Fruit fly (Drosophila melanogaster) whole organism, embryonic: ENCODE results near the gene CG11085.

Source experiments
- CG10209 ChIP-seq: fragments of 200-800 bp; sonication (Bioruptor generic); optimal IDR thresholded peaks from 3 replicates; lab custom pipeline; 2017; ENCODE audit warnings: missing biosample characterization, mild to moderate bottlenecking, missing genetic modification characterization, missing genetic modification reagents
- CG11085 ChIP-seq: fragments of 200-800 bp; sonication (Bioruptor generic); IDR thresholded peaks from 2 replicates; pipeline ENCODE4 v1.3.6; 2022; ENCODE audit warnings: missing biosample characterization, missing genetic modification characterization
- CG11093 ChIP-seq: fragments of 200-800 bp; sonication (Bioruptor generic); IDR thresholded peaks from 3 replicates; pipeline ENCODE4 v1.3.6; 2022; ENCODE audit warnings: missing biosample characterization, missing genetic modification characterization
- CG12155 ChIP-seq: fragments of 200-800 bp; sonication (Bioruptor generic); optimal IDR thresholded peaks from 3 replicates; lab custom pipeline; 2016; ENCODE audit warnings: missing biosample characterization, missing genetic modification characterization
- CG13894 ChIP-seq: fragments of 200-800 bp; sonication (Bioruptor generic); optimal IDR thresholded peaks from 3 replicates; lab custom pipeline; 2018; ENCODE audit warnings: missing biosample characterization, mild to moderate bottlenecking, missing genetic modification characterization, moderate library complexity
- CG14014 ChIP-seq: fragments of 200-800 bp; sonication (Bioruptor generic); IDR thresholded peaks from 2 replicates; pipeline ENCODE4 v1.3.6; 2022; ENCODE audit warnings: missing biosample characterization, missing genetic modification characterization
- CG1832 ChIP-seq: fragments of 200-800 bp; sonication (Bioruptor generic); optimal IDR thresholded peaks from 2 replicates; lab custom pipeline; 2017; ENCODE audit warnings: missing biosample characterization, mild to moderate bottlenecking, missing genetic modification characterization, inconsistent platforms
- CG18599 ChIP-seq: fragments of 200-800 bp; sonication (Bioruptor generic); optimal IDR thresholded peaks from 3 replicates; lab custom pipeline; 2017; ENCODE audit warnings: missing biosample characterization, missing genetic modification characterization, mild to moderate bottlenecking, moderate library complexity, missing genetic modification reagents
- CG30020 ChIP-seq: fragments of 200-800 bp; optimal IDR thresholded peaks from 2 replicates; lab custom pipeline; 2019; ENCODE audit warnings: missing biosample characterization, mild to moderate bottlenecking, missing genetic modification characterization, moderate library complexity
- CG4328 ChIP-seq: fragments of 200-800 bp; sonication (Bioruptor generic); optimal IDR thresholded peaks from 3 replicates; lab custom pipeline; 2017; ENCODE audit warnings: missing biosample characterization, missing genetic modification reagents, missing genetic modification characterization
- CG4404 ChIP-seq: fragments of 200-800 bp; sonication (Bioruptor generic); IDR thresholded peaks from 2 replicates; pipeline ENCODE4 v1.3.6; 2022; ENCODE audit warnings: missing biosample characterization, missing genetic modification characterization
- CG4707 ChIP-seq: fragments of 200-800 bp; sonication (Bioruptor generic); optimal IDR thresholded peaks from 2 replicates; lab custom pipeline; 2018; ENCODE audit warnings: missing biosample characterization, mild to moderate bottlenecking, missing genetic modification characterization, moderate library complexity
- CG6813 ChIP-seq: fragments of 200-800 bp; sonication (Bioruptor generic); optimal IDR thresholded peaks from 2 replicates; lab custom pipeline; 2017; ENCODE audit warnings: missing biosample characterization, missing genetic modification characterization, mild to moderate bottlenecking, moderate library complexity, missing genetic modification reagents
- CG9797 ChIP-seq: fragments of 200-800 bp; sonication (Bioruptor generic); optimal IDR thresholded peaks from 3 replicates; lab custom pipeline; 2018; ENCODE audit warnings: missing biosample characterization, mild to moderate bottlenecking, missing genetic modification characterization
- CG9932 ChIP-seq: fragments of 200-800 bp; sonication (Bioruptor generic); IDR thresholded peaks from 2 replicates; pipeline ENCODE4 v1.3.6; 2022; ENCODE audit warnings: missing biosample characterization, missing genetic modification characterization
- D19A ChIP-seq: fragments of 200-800 bp; optimal IDR thresholded peaks from 3 replicates; lab custom pipeline; 2019; ENCODE audit warnings: missing biosample characterization, mild to moderate bottlenecking, missing genetic modification characterization, moderate library complexity
- Doc3 ChIP-seq: fragments of 200-800 bp; sonication (Bioruptor generic); IDR thresholded peaks from 3 replicates; pipeline ENCODE4 v1.3.6; 2022; ENCODE audit warnings: missing biosample characterization, missing genetic modification characterization; ENCODE audit not compliant: partially characterized antibody
- Dref ChIP-seq: fragments of 200-800 bp; sonication (Bioruptor generic); IDR thresholded peaks from 2 replicates; pipeline ENCODE4 v1.3.6; 2022; ENCODE audit warnings: missing biosample characterization, missing genetic modification characterization
- Fer3 ChIP-seq: fragments of 200-800 bp; sonication (Bioruptor generic); optimal IDR thresholded peaks from 2 replicates; lab custom pipeline; 2018; ENCODE audit warnings: missing biosample characterization, mild to moderate bottlenecking, missing genetic modification characterization, moderate library complexity
- GATAe ChIP-seq: fragments of 200-800 bp; sonication (Bioruptor generic); conservative IDR thresholded peaks from 2 replicates; pipeline ENCODE4 v1.3.6; 2022; ENCODE audit warnings: missing biosample characterization, missing genetic modification characterization
- Hr3 ChIP-seq: fragments of 200-800 bp; sonication (Bioruptor generic); optimal IDR thresholded peaks from 3 replicates; lab custom pipeline; 2016; ENCODE audit warnings: missing biosample characterization, missing genetic modification characterization
- Hr39 ChIP-seq: fragments of >200 bp; optimal IDR thresholded peaks from 2 replicates; lab custom pipeline; 2017
- Hr51 ChIP-seq, 2 experiments: fragments of 200-800 bp; sonication (Bioruptor generic); optimal IDR thresholded peaks; 2 replicates in 1 of 2; 3 replicates in 1 of 2; lab custom pipeline; 2016 to 2018; ENCODE audit warnings: missing biosample characterization in 2 of 2, missing genetic modification characterization in 2 of 2, mild to moderate bottlenecking in 1 of 2, moderate library complexity in 1 of 2
- MTF-1 ChIP-seq: fragments of 200-800 bp; sonication (Bioruptor generic); optimal IDR thresholded peaks from 2 replicates; lab custom pipeline; 2018; ENCODE audit warnings: missing biosample characterization, mild to moderate bottlenecking, missing genetic modification characterization, borderline replicate concordance
- PHDP ChIP-seq: fragments of 200-800 bp; sonication (Bioruptor generic); optimal IDR thresholded peaks from 3 replicates; lab custom pipeline; 2018; ENCODE audit warnings: missing biosample characterization, mild to moderate bottlenecking, missing genetic modification characterization, moderate library complexity
- Trl ChIP-seq, 3 experiments: fragments of >200 bp in 2 of 3; fragments of 200-800 bp in 1 of 3; sonication (Bioruptor generic) in 1 of 3; optimal IDR thresholded peaks; 2 replicates in 1 of 3; 3 replicates in 2 of 3; lab custom pipeline; 2016 to 2017; ENCODE audit warnings: missing biosample characterization in 1 of 3, missing genetic modification characterization in 1 of 3
- YL-1 ChIP-seq: fragments of 200-800 bp; sonication (Bioruptor generic); optimal IDR thresholded peaks from 3 replicates; lab custom pipeline; 2017; ENCODE audit warnings: missing biosample characterization, mild to moderate bottlenecking, missing genetic modification characterization
- amos ChIP-seq: fragments of 200-800 bp; sonication (Bioruptor generic); IDR thresholded peaks from 2 replicates; pipeline ENCODE4 v1.3.6; 2022; ENCODE audit warnings: missing biosample characterization, missing genetic modification characterization; ENCODE audit not compliant: partially characterized antibody
- cwo ChIP-seq: fragments of 200-800 bp; sonication (Bioruptor generic); optimal IDR thresholded peaks from 3 replicates; lab custom pipeline; 2017; ENCODE audit warnings: missing biosample characterization, missing genetic modification characterization, mild to moderate bottlenecking, moderate library complexity, missing genetic modification reagents
- exex ChIP-seq: fragments of 200-800 bp; sonication (Bioruptor generic); optimal IDR thresholded peaks from 4 replicates; lab custom pipeline; 2018; ENCODE audit warnings: missing biosample characterization, mild to moderate bottlenecking, missing genetic modification characterization, moderate library complexity
- fd102C ChIP-seq: fragments of 200-800 bp; sonication (Bioruptor generic); optimal IDR thresholded peaks from 2 replicates; lab custom pipeline; 2018; ENCODE audit warnings: missing biosample characterization, mild to moderate bottlenecking, missing genetic modification characterization, moderate library complexity
- gem ChIP-seq: fragments of 200-800 bp; sonication (Bioruptor generic); optimal IDR thresholded peaks from 2 replicates; lab custom pipeline; 2019; ENCODE audit warnings: missing biosample characterization, mild to moderate bottlenecking, missing genetic modification characterization, moderate library complexity
- grau ChIP-seq: fragments of 200-800 bp; optimal IDR thresholded peaks from 3 replicates; lab custom pipeline; 2019; ENCODE audit warnings: missing biosample characterization, mild to moderate bottlenecking, missing genetic modification characterization, moderate library complexity
- grn ChIP-seq: fragments of 200-800 bp; sonication (Bioruptor generic); optimal IDR thresholded peaks from 3 replicates; lab custom pipeline; 2017; ENCODE audit warnings: missing biosample characterization, missing genetic modification characterization
- gro ChIP-seq: fragments of 200-800 bp; sonication (Bioruptor generic); optimal IDR thresholded peaks from 2 replicates; lab custom pipeline; 2016; ENCODE audit warnings: missing biosample characterization, missing genetic modification characterization
- h ChIP-seq: fragments of >200 bp; optimal IDR thresholded peaks from 2 replicates; lab custom pipeline; 2017
- hth ChIP-seq: fragments of >200 bp; optimal IDR thresholded peaks from 2 replicates; lab custom pipeline; 2017; ENCODE audit warnings: inconsistent platforms
- insv ChIP-seq, 2 experiments: fragments of 200-800 bp; sonication (Bioruptor generic); optimal IDR thresholded peaks; 3 replicates each; lab custom pipeline; 2016 to 2018; ENCODE audit warnings: missing biosample characterization in 2 of 2, missing genetic modification characterization in 2 of 2
- jigr1 ChIP-seq: fragments of 200-800 bp; sonication (Bioruptor generic); IDR thresholded peaks from 3 replicates; pipeline ENCODE4 v1.3.6; 2022; ENCODE audit warnings: missing biosample characterization, missing genetic modification characterization
- kay ChIP-seq: fragments of 200-800 bp; sonication (Bioruptor generic); optimal IDR thresholded peaks from 2 replicates; lab custom pipeline; 2016; ENCODE audit warnings: missing biosample characterization, missing genetic modification characterization
- klu ChIP-seq: fragments of 200-800 bp; sonication (Bioruptor generic); IDR thresholded peaks from 2 replicates; pipeline ENCODE4 v1.3.6; 2022; ENCODE audit warnings: missing biosample characterization, missing genetic modification characterization
- nmo ChIP-seq: fragments of 200-800 bp; sonication (Bioruptor generic); optimal IDR thresholded peaks from 2 replicates; lab custom pipeline; 2018; ENCODE audit warnings: missing biosample characterization, mild to moderate bottlenecking, missing genetic modification characterization, moderate library complexity
- odd ChIP-seq: fragments of 200-800 bp; sonication (Bioruptor generic); optimal IDR thresholded peaks from 2 replicates; lab custom pipeline; 2017; ENCODE audit warnings: missing biosample characterization, mild to moderate bottlenecking, missing genetic modification characterization
- pfk ChIP-seq: fragments of 200-800 bp; sonication (Bioruptor generic); optimal IDR thresholded peaks from 2 replicates; lab custom pipeline; 2018; ENCODE audit warnings: missing biosample characterization, mild to moderate bottlenecking, missing genetic modification characterization, moderate library complexity
- pho ChIP-seq: fragments of 200-800 bp; sonication (Bioruptor generic); optimal IDR thresholded peaks from 2 replicates; lab custom pipeline; 2016; ENCODE audit warnings: missing biosample characterization, missing genetic modification characterization
- prd ChIP-seq, 3 experiments: fragments of >200 bp in 2 of 3; fragments of 200-800 bp in 1 of 3; sonication (Bioruptor generic) in 1 of 3; optimal IDR thresholded peaks in 2 of 3; IDR thresholded peaks in 1 of 3; 2 replicates in 2 of 3; 3 replicates in 1 of 3; pipeline versions ENCODE4 v1.3.6 to Lab custom; 2017 to 2022; ENCODE audit warnings: missing biosample characterization in 1 of 3, missing genetic modification characterization in 1 of 3
- row ChIP-seq: fragments of 200-800 bp; sonication (Bioruptor generic); IDR thresholded peaks from 3 replicates; pipeline ENCODE4 v1.3.6; 2022; ENCODE audit warnings: missing biosample characterization, missing genetic modification characterization
- sd ChIP-seq: fragments of 200-800 bp; sonication (Bioruptor generic); optimal IDR thresholded peaks from 3 replicates; lab custom pipeline; 2018; ENCODE audit warnings: missing biosample characterization, mild to moderate bottlenecking, missing genetic modification characterization, moderate library complexity
- zen ChIP-seq: fragments of 200-800 bp; sonication (Bioruptor generic); optimal IDR thresholded peaks from 3 replicates; lab custom pipeline; 2018; ENCODE audit warnings: missing biosample characterization, mild to moderate bottlenecking, missing genetic modification characterization, moderate library complexity

Gene CG11085

dm6 chrX:12613248-12613805, 2.8 kb upstream of the CG11085 start (continued):
- TF ChIP-seq odd (GFP tag; lab: Kevin White, UChicago) (no peak), YL-1 (no peak), Doc3 (no peak), CG10209 (no peak), Hr3 (no peak), Hr51 (GFP tag; optimal IDR thresholded peaks at IDR 0.05; lab: Kevin White, UChicago) (peak in 1 of 2 experiments; percentile 20), gem (tag; lab: Kevin White, UChicago) (peak; percentile 42), amos (GFP tag; lab: Robert Waterston, UW) (no peak), jigr1 (GFP tag; lab: Robert Waterston, UW) (no peak), gro (no peak), Hr39 (lab: Kevin White, UChicago) (no peak), CG4707 (no peak), sd (tag; lab: Kevin White, UChicago) (no peak), hth (lab: Kevin White, UChicago) (no peak), GATAe (no peak), MTF-1 (no peak), grau (tag; lab: Kevin White, UChicago) (peak; percentile 45), CG18599 (peak; percentile 44), CG11085 (GFP tag; lab: Robert Waterston, UW) (peak; percentile 38; the same call in 1 of the 2 replicates), CG1832 (GFP tag; lab: Kevin White, UChicago) (no peak), Trl (optimal IDR thresholded peaks at IDR 0.05; lab: Kevin White, UChicago) (peak in 1 of 2 experiments; percentile 22), Trl (GFP tag; optimal IDR thresholded peaks at IDR 0.05; lab: Kevin White, UChicago) (no peak), klu (GFP tag; lab: Robert Waterston, UW) (no peak), pho (GFP tag; lab: Kevin White, UChicago) (no peak), grn (GFP tag; lab: Kevin White, UChicago) (peak; percentile 55), Dref (GFP tag; lab: Robert Waterston, UW) (no peak), nmo (GFP tag; lab: Kevin White, UChicago) (no peak), CG14014 (no peak), zen (tag; lab: Kevin White, UChicago) (peak; percentile 30), CG9797 (no peak), CG12155 (GFP tag; lab: Kevin White, UChicago) (no peak), Fer3 (tag; lab: Kevin White, UChicago) (peak; percentile 1), CG4404 (GFP tag; lab: Robert Waterston, UW) (no peak), row (peak; percentile 51; the same call in 2 of the 3 replicates), CG30020 (tag; lab: Kevin White, UChicago) (no peak), D19A (tag; lab: Kevin White, UChicago) (peak; percentile 21), CG13894 (no peak), prd (optimal IDR thresholded peaks at IDR 0.05; lab: Kevin White, UChicago) (no peak), prd (GFP tag; IDR thresholded peaks at IDR 0.05; lab: Robert Waterston, UW) (no peak), CG4328 (GFP tag; lab: Kevin White, UChicago) (no peak), fd102C (GFP tag; lab: Kevin White, UChicago) (no peak), CG11093 (GFP tag; lab: Robert Waterston, UW) (no peak), kay (GFP tag; lab: Kevin White, UChicago) (no peak), exex (peak; percentile 30), cwo (GFP tag; lab: Kevin White, UChicago) (peak; percentile 59), PHDP (tag; lab: Kevin White, UChicago) (peak; percentile 44), pfk (GFP tag; lab: Kevin White, UChicago) (no peak), insv (GFP tag; optimal IDR thresholded peaks at IDR 0.05; lab: Kevin White, UChicago) (peak; percentile 66 to 94), CG6813 (GFP tag; lab: Kevin White, UChicago) (no peak), CG9932 (GFP tag; lab: Robert Waterston, UW) (no peak), h (lab: Kevin White, UChicago) (no peak)
